Worm (Caenorhabditis elegans) whole organism, late embryonic: ENCODE results near the gene sqrd-1.
A peak's percentile ranks its signal among the peaks of the same experiment; 100 is the strongest.

Experiments
- C08G9.2 ChIP-seq: sonication (generic microtip); optimal IDR thresholded peaks from 2 replicates; lab custom pipeline; 2016; ENCODE audit warnings: mild to moderate bottlenecking, missing genetic modification characterization, moderate library complexity, missing compliant biosample characterization
- C38D4.7 ChIP-seq: fragments of 200-800 bp; sonication (Bioruptor generic); optimal IDR thresholded peaks from 2 replicates; lab custom pipeline; 2018; ENCODE audit warnings: mild to moderate bottlenecking, missing genetic modification characterization, moderate library complexity, missing compliant biosample characterization
- K09A11.1 ChIP-seq: sonication (generic microtip); optimal IDR thresholded peaks from 2 replicates; lab custom pipeline; 2017; ENCODE audit warnings: antibody characterized with exemption, mild to moderate bottlenecking, missing genetic modification characterization, missing compliant biosample characterization; ENCODE audit not compliant: insufficient read depth
- Y22D7AL.16 ChIP-seq: sonication (generic microtip); optimal IDR thresholded peaks from 2 replicates; lab custom pipeline; 2016; ENCODE audit warnings: missing genetic modification characterization, missing compliant biosample characterization
- ahr-1 ChIP-seq: sonication (generic microtip); optimal IDR thresholded peaks from 2 replicates; lab custom pipeline; 2016; ENCODE audit warnings: missing genetic modification characterization, missing compliant biosample characterization
- ama-1 ChIP-seq: fragments of 150-350 bp; optimal IDR thresholded peaks from 2 replicates; lab custom pipeline; 2014
- ceh-14 ChIP-seq: sonication (generic microtip); optimal IDR thresholded peaks from 2 replicates; lab custom pipeline; 2016; ENCODE audit warnings: missing genotype, missing genetic modification characterization, missing compliant biosample characterization
- ceh-18 ChIP-seq: sonication (generic microtip); optimal IDR thresholded peaks from 2 replicates; lab custom pipeline; 2016; ENCODE audit warnings: missing genetic modification characterization, missing compliant biosample characterization
- ceh-22 ChIP-seq: sonication (generic microtip); optimal IDR thresholded peaks from 2 replicates; lab custom pipeline; 2017; ENCODE audit warnings: missing biosample characterization, missing genetic modification characterization
- ceh-24 ChIP-seq: sonication (generic microtip); optimal IDR thresholded peaks from 2 replicates; lab custom pipeline; 2016; ENCODE audit warnings: mild to moderate bottlenecking, missing genetic modification characterization, missing compliant biosample characterization
- ceh-31 ChIP-seq: sonication (generic microtip); optimal IDR thresholded peaks from 2 replicates; lab custom pipeline; 2016; ENCODE audit warnings: missing genetic modification characterization, missing compliant biosample characterization
- ceh-45 ChIP-seq: fragments of 200-800 bp; sonication (Bioruptor generic); IDR thresholded peaks from 2 replicates; pipeline ENCODE4 v1.3.6; 2022; ENCODE audit warnings: missing genetic modification reagents, missing genetic modification characterization, missing compliant biosample characterization
- ceh-6 ChIP-seq: fragments of 200-800 bp; sonication (Bioruptor generic); optimal IDR thresholded peaks from 2 replicates; lab custom pipeline; 2018; ENCODE audit warnings: mild to moderate bottlenecking, missing genetic modification characterization, missing compliant biosample characterization
- ceh-9 ChIP-seq: sonication (generic microtip); optimal IDR thresholded peaks from 2 replicates; lab custom pipeline; 2016; ENCODE audit warnings: mild to moderate bottlenecking, missing genetic modification characterization, inconsistent platforms, missing compliant biosample characterization
- elt-2 ChIP-seq: sonication (generic microtip); optimal IDR thresholded peaks from 2 replicates; lab custom pipeline; 2016; ENCODE audit warnings: missing genetic modification reagents, missing genetic modification characterization, missing compliant biosample characterization
- ets-4 ChIP-seq: sonication (generic microtip); optimal IDR thresholded peaks from 2 replicates; lab custom pipeline; 2016; ENCODE audit warnings: missing genetic modification characterization, missing compliant biosample characterization
- fax-1 ChIP-seq: sonication (generic microtip); optimal IDR thresholded peaks from 2 replicates; lab custom pipeline; 2016; ENCODE audit warnings: missing genotype, missing genetic modification characterization, missing compliant biosample characterization
- fkh-6 ChIP-seq: sonication (generic microtip); optimal IDR thresholded peaks from 2 replicates; lab custom pipeline; 2016; ENCODE audit warnings: missing genetic modification characterization, missing compliant biosample characterization
- gmeb-2 ChIP-seq: sonication (generic microtip); optimal IDR thresholded peaks from 2 replicates; lab custom pipeline; 2016; ENCODE audit warnings: missing genetic modification characterization, inconsistent platforms, missing compliant biosample characterization
- hlh-13 ChIP-seq: fragments of 200-800 bp; sonication (Bioruptor generic); optimal IDR thresholded peaks from 2 replicates; lab custom pipeline; 2018; ENCODE audit warnings: mild to moderate bottlenecking, missing genetic modification characterization, missing compliant biosample characterization
- hlh-15 ChIP-seq: sonication (generic microtip); optimal IDR thresholded peaks from 2 replicates; lab custom pipeline; 2016; ENCODE audit warnings: missing genetic modification characterization, missing compliant biosample characterization
- lim-6 ChIP-seq: sonication (generic microtip); optimal IDR thresholded peaks from 2 replicates; lab custom pipeline; 2016; ENCODE audit warnings: missing genetic modification characterization, missing compliant biosample characterization
- lin-11 ChIP-seq: fragments of 200-800 bp; sonication (Bioruptor generic); optimal IDR thresholded peaks from 2 replicates; lab custom pipeline; 2018; ENCODE audit warnings: mild to moderate bottlenecking, missing genetic modification characterization, missing compliant biosample characterization
- madf-2 ChIP-seq: sonication (generic microtip); optimal IDR thresholded peaks from 2 replicates; lab custom pipeline; 2017; ENCODE audit warnings: missing genetic modification characterization, missing compliant biosample characterization
- mec-3 ChIP-seq: sonication (generic microtip); optimal IDR thresholded peaks from 2 replicates; lab custom pipeline; 2016; ENCODE audit warnings: borderline replicate concordance, missing genetic modification characterization, missing compliant biosample characterization
- nfya-1 ChIP-seq: sonication (generic microtip); optimal IDR thresholded peaks from 2 replicates; lab custom pipeline; 2017; ENCODE audit warnings: missing genetic modification characterization, mild to moderate bottlenecking, missing compliant biosample characterization, antibody characterized with exemption, moderate library complexity
- nhr-11 ChIP-seq: fragments of 150-350 bp; optimal IDR thresholded peaks from 2 replicates; lab custom pipeline; 2014; ENCODE audit warnings: missing biosample characterization, missing genetic modification characterization
- odd-2 ChIP-seq: sonication (generic microtip); optimal IDR thresholded peaks from 2 replicates; lab custom pipeline; 2017; ENCODE audit warnings: antibody characterized with exemption, mild to moderate bottlenecking, missing genetic modification characterization, missing compliant biosample characterization
- pat-9 ChIP-seq: fragments of 200-800 bp; sonication (Bioruptor generic); optimal IDR thresholded peaks from 2 replicates; lab custom pipeline; 2018; ENCODE audit warnings: mild to moderate bottlenecking, missing genetic modification characterization, moderate library complexity, missing compliant biosample characterization
- pha-4 ChIP-seq: fragments of 150-350 bp; optimal IDR thresholded peaks from 2 replicates; lab custom pipeline; 2018; ENCODE audit warnings: missing biosample characterization, missing genetic modification reagents, missing genetic modification characterization
- pqm-1 ChIP-seq: sonication (generic microtip); optimal IDR thresholded peaks from 2 replicates; lab custom pipeline; 2016; ENCODE audit warnings: missing genetic modification characterization, missing compliant biosample characterization
- ref-2 ChIP-seq: sonication (generic microtip); optimal IDR thresholded peaks from 2 replicates; lab custom pipeline; 2016; ENCODE audit warnings: missing genetic modification characterization, missing compliant biosample characterization
- rnt-1 ChIP-seq: sonication (generic microtip); optimal IDR thresholded peaks from 2 replicates; lab custom pipeline; 2016; ENCODE audit warnings: missing genetic modification characterization, missing compliant biosample characterization
- sdc-2 ChIP-seq: sonication (generic microtip); optimal IDR thresholded peaks from 2 replicates; lab custom pipeline; 2016; ENCODE audit warnings: missing genotype, missing genetic modification characterization, missing compliant biosample characterization
- sox-2 ChIP-seq: fragments of 200-800 bp; sonication (Bioruptor generic); IDR thresholded peaks from 2 replicates; pipeline ENCODE4 v1.3.6; 2022; ENCODE audit warnings: missing genetic modification reagents, missing genetic modification characterization, missing compliant biosample characterization
- sox-4 ChIP-seq: sonication (generic microtip); optimal IDR thresholded peaks from 2 replicates; lab custom pipeline; 2017; ENCODE audit warnings: mild to moderate bottlenecking, missing genetic modification characterization, inconsistent platforms, missing compliant biosample characterization
- syd-9 ChIP-seq: sonication (generic microtip); optimal IDR thresholded peaks from 2 replicates; lab custom pipeline; 2016; ENCODE audit warnings: mild to moderate bottlenecking, missing genetic modification characterization, moderate library complexity, missing compliant biosample characterization
- tbx-2 ChIP-seq: sonication (generic microtip); optimal IDR thresholded peaks from 2 replicates; lab custom pipeline; 2016; ENCODE audit warnings: missing genetic modification characterization, missing compliant biosample characterization
- tbx-7 ChIP-seq: sonication (generic microtip); optimal IDR thresholded peaks from 2 replicates; lab custom pipeline; 2016; ENCODE audit warnings: missing genotype, missing genetic modification characterization, missing compliant biosample characterization
- unc-3 ChIP-seq, 2 experiments: fragments of 200-800 bp in 1 of 2; sonication (Bioruptor generic) in 1 of 2; sonication (generic microtip) in 1 of 2; conservative IDR thresholded peaks in 1 of 2; optimal IDR thresholded peaks in 1 of 2; 2 replicates each; pipeline versions ENCODE4 v1.3.6 to Lab custom; 2016 to 2022; ENCODE audit warnings: missing compliant biosample characterization in 2 of 2, missing genetic modification characterization in 2 of 2, missing genetic modification reagents in 1 of 2
- unc-42 ChIP-seq: sonication (generic microtip); optimal IDR thresholded peaks from 2 replicates; lab custom pipeline; 2016; ENCODE audit warnings: missing genotype, missing genetic modification characterization, missing compliant biosample characterization
- unc-55 ChIP-seq: sonication (generic microtip); optimal IDR thresholded peaks from 2 replicates; lab custom pipeline; 2017; ENCODE audit warnings: missing biosample characterization, missing genetic modification reagents, missing genetic modification characterization

The sqrd-1 gene

ce11 chrIV:14268882-14269281 lies 49.2 kb downstream of the sqrd-1 start:
- TF ChIP-seq madf-2 (no peak), sox-4 (tag; lab: Kevin White, UChicago) (no peak), nfya-1 (tag; lab: Kevin White, UChicago) (no peak), fkh-6 (tag; lab: Kevin White, UChicago) (no peak), lin-11 (tag; lab: Kevin White, UChicago) (no peak), ref-2 (tag; lab: Kevin White, UChicago) (no peak), lim-6 (no peak), hlh-13 (no peak), pqm-1 (tag; lab: Kevin White, UChicago) (no peak), ceh-31 (tag; lab: Kevin White, UChicago) (no peak), rnt-1 (tag; lab: Kevin White, UChicago) (no peak), ceh-45 (GFP tag; lab: Robert Waterston, UW) (no peak), ceh-14 (tag; lab: Kevin White, UChicago) (no peak)

- TF ChIP-seq tbx-7 (no peak), C38D4.7 (no peak), nhr-11 (tag; lab: Kevin White, UChicago) (no peak), fax-1 (tag; lab: Kevin White, UChicago) (no peak), sox-2 (GFP tag; lab: Robert Waterston, UW) (no peak), pha-4 (tag; lab: Kevin White, UChicago) (no peak), ceh-31 (tag; lab: Kevin White, UChicago) (no peak), Y22D7AL.16 (no peak), rnt-1 (tag; lab: Kevin White, UChicago) (no peak), madf-2 (no peak), K09A11.1 (tag; lab: Kevin White, UChicago) (no peak), ceh-14 (tag; lab: Kevin White, UChicago) (no peak), pat-9 (tag; lab: Kevin White, UChicago) (no peak), odd-2 (tag; lab: Kevin White, UChicago) (no peak), nfya-1 (tag; lab: Kevin White, UChicago) (no peak), ceh-24 (tag; lab: Kevin White, UChicago) (no peak), mec-3 (tag; lab: Kevin White, UChicago) (no peak), sox-4 (tag; lab: Kevin White, UChicago) (no peak)
Observed at ce11 chrIV:14269932-14270331, 50.3 kb downstream of the sqrd-1 start.

ce11 chrIV:14272561-14272960 lies 52.9 kb downstream of the sqrd-1 start:
- TF ChIP-seq ahr-1 (tag; lab: Kevin White, UChicago) (no peak), rnt-1 (tag; lab: Kevin White, UChicago) (no peak), sox-2 (GFP tag; lab: Robert Waterston, UW) (no peak), elt-2 (tag; lab: Kevin White, UChicago) (no peak), K09A11.1 (tag; lab: Kevin White, UChicago) (no peak), ceh-31 (tag; lab: Kevin White, UChicago) (peak; percentile 53), lim-6 (no peak), ama-1 (lab: Kevin White, UChicago) (no peak), ets-4 (tag; lab: Kevin White, UChicago) (no peak), unc-42 (peak; percentile 56), unc-55 (GFP tag; lab: Kevin White, UChicago) (no peak), C08G9.2 (tag; lab: Kevin White, UChicago) (no peak), ceh-18 (tag; lab: Kevin White, UChicago) (no peak), pqm-1 (tag; lab: Kevin White, UChicago) (no peak), sdc-2 (tag; lab: Kevin White, UChicago) (peak; percentile 1), ceh-6 (GFP tag; lab: Kevin White, UChicago) (no peak), tbx-2 (tag; lab: Kevin White, UChicago) (peak; percentile 11), ceh-9 (no peak), unc-3 (GFP tag; conservative IDR thresholded peaks at IDR 0.05; lab: Robert Waterston, UW) (no peak), unc-3 (tag; optimal IDR thresholded peaks at IDR 0.05; lab: Kevin White, UChicago) (no peak), odd-2 (tag; lab: Kevin White, UChicago) (no peak), ceh-24 (tag; lab: Kevin White, UChicago) (no peak), hlh-15 (no peak), hlh-13 (no peak), ceh-22 (no peak), gmeb-2 (tag; lab: Kevin White, UChicago) (no peak), syd-9 (tag; lab: Kevin White, UChicago) (no peak)
